Worm (Caenorhabditis elegans) whole organism, mixed stage, embryonic: ENCODE measurements around the gene T23F11.6.

ENCODE experiments used
- M03D4.4 ChIP-seq: sonication (generic microtip); optimal IDR thresholded peaks from 2 replicates; lab custom pipeline; 2017; ENCODE audit warnings: mild to moderate bottlenecking, missing genetic modification characterization, missing compliant biosample characterization
- bed-3 ChIP-seq: fragments of 200-800 bp; sonication (Bioruptor generic); optimal IDR thresholded peaks from 3 replicates; lab custom pipeline; 2018; ENCODE audit warnings: mild to moderate bottlenecking, missing genetic modification characterization, moderate library complexity, missing compliant biosample characterization
- ceh-39 ChIP-seq: fragments of 150-350 bp; optimal IDR thresholded peaks from 2 replicates; lab custom pipeline; 2014; ENCODE audit warnings: missing biosample characterization, missing genetic modification characterization
- ceh-43 ChIP-seq: fragments of 200-800 bp; sonication (Bioruptor generic); optimal IDR thresholded peaks from 2 replicates; lab custom pipeline; 2018; ENCODE audit warnings: mild to moderate bottlenecking, missing genetic modification characterization, moderate library complexity, missing compliant biosample characterization
- ceh-83 ChIP-seq: fragments of 200-800 bp; sonication (Bioruptor generic); optimal IDR thresholded peaks from 2 replicates; lab custom pipeline; 2018; ENCODE audit warnings: mild to moderate bottlenecking, missing genetic modification characterization, missing compliant biosample characterization
- ces-1 ChIP-seq: fragments of 150-350 bp; optimal IDR thresholded peaks from 2 replicates; lab custom pipeline; 2014; ENCODE audit warnings: missing biosample characterization, missing genetic modification reagents, missing genetic modification characterization
- cnd-1 ChIP-seq: fragments of 200-800 bp; sonication (Bioruptor generic); optimal IDR thresholded peaks from 2 replicates; lab custom pipeline; 2018; ENCODE audit warnings: mild to moderate bottlenecking, missing genetic modification characterization, missing compliant biosample characterization
- drap-1 ChIP-seq: fragments of 200-800 bp; sonication (Bioruptor generic); optimal IDR thresholded peaks from 3 replicates; lab custom pipeline; 2018; ENCODE audit warnings: mild to moderate bottlenecking, missing genetic modification characterization, missing compliant biosample characterization
- elt-1 ChIP-seq: sonication (generic microtip); optimal IDR thresholded peaks from 2 replicates; lab custom pipeline; 2017; ENCODE audit warnings: missing genetic modification characterization, mild to moderate bottlenecking, missing compliant biosample characterization, antibody characterized with exemption, moderate library complexity, borderline replicate concordance; ENCODE audit not compliant: insufficient read depth
- flh-1 ChIP-seq: fragments of 200-800 bp; sonication (Bioruptor generic); optimal IDR thresholded peaks from 2 replicates; lab custom pipeline; 2018; ENCODE audit warnings: mild to moderate bottlenecking, missing genetic modification characterization, moderate library complexity, missing compliant biosample characterization
- ham-2 ChIP-seq: fragments of 200-800 bp; sonication (Bioruptor generic); optimal IDR thresholded peaks from 2 replicates; lab custom pipeline; 2018; ENCODE audit warnings: mild to moderate bottlenecking, missing genetic modification characterization, missing compliant biosample characterization
- hlh-1 ChIP-seq: fragments of 150-350 bp; optimal IDR thresholded peaks from 2 replicates; lab custom pipeline; 2014; ENCODE audit warnings: missing biosample characterization, missing genetic modification reagents, missing genetic modification characterization
- lin-13 ChIP-seq: fragments of 150-350 bp; optimal IDR thresholded peaks from 2 replicates; lab custom pipeline; 2014; ENCODE audit warnings: missing biosample characterization, missing genetic modification characterization
- lsy-2 ChIP-seq: fragments of 150-350 bp; optimal IDR thresholded peaks from 2 replicates; lab custom pipeline; 2014; ENCODE audit warnings: missing biosample characterization, missing genetic modification characterization
- mab-5 ChIP-seq: fragments of 150-350 bp; optimal IDR thresholded peaks from 2 replicates; lab custom pipeline; 2014; ENCODE audit warnings: missing biosample characterization, missing genetic modification characterization
- nhr-12 ChIP-seq: fragments of 150-350 bp; optimal IDR thresholded peaks from 2 replicates; lab custom pipeline; 2014; ENCODE audit warnings: missing biosample characterization, missing genetic modification characterization
- nhr-2 ChIP-seq: fragments of 150-350 bp; optimal IDR thresholded peaks from 2 replicates; lab custom pipeline; 2014; ENCODE audit warnings: missing biosample characterization, missing genetic modification characterization
- nhr-237 ChIP-seq: fragments of 150-350 bp; optimal IDR thresholded peaks from 2 replicates; lab custom pipeline; 2014; ENCODE audit warnings: missing biosample characterization, missing genetic modification characterization
- nhr-28 ChIP-seq: fragments of 150-350 bp; optimal IDR thresholded peaks from 2 replicates; lab custom pipeline; 2014; ENCODE audit warnings: missing biosample characterization, missing genetic modification characterization
- pha-4 ChIP-seq: fragments of 150-350 bp; optimal IDR thresholded peaks from 2 replicates; lab custom pipeline; 2018; ENCODE audit warnings: missing biosample characterization, missing genetic modification reagents, missing genetic modification characterization
- sem-2 ChIP-seq: fragments of 200-800 bp; sonication (Bioruptor generic); optimal IDR thresholded peaks from 2 replicates; lab custom pipeline; 2018; ENCODE audit warnings: mild to moderate bottlenecking, missing genetic modification characterization, missing compliant biosample characterization
- snpc-4 ChIP-seq: fragments of 150-350 bp; optimal IDR thresholded peaks from 2 replicates; lab custom pipeline; 2014; ENCODE audit warnings: missing biosample characterization, missing genetic modification characterization
- sptf-1 ChIP-seq: sonication (generic microtip); optimal IDR thresholded peaks from 2 replicates; lab custom pipeline; 2017; ENCODE audit warnings: mild to moderate bottlenecking, missing genetic modification characterization, moderate library complexity, missing compliant biosample characterization
- tbx-8 ChIP-seq: fragments of 200-800 bp; sonication (Bioruptor generic); optimal IDR thresholded peaks from 2 replicates; lab custom pipeline; 2018; ENCODE audit warnings: mild to moderate bottlenecking, missing genetic modification characterization, moderate library complexity, missing compliant biosample characterization
- unc-120 ChIP-seq: sonication (generic microtip); optimal IDR thresholded peaks from 2 replicates; lab custom pipeline; 2017; ENCODE audit warnings: missing genetic modification characterization, missing compliant biosample characterization; ENCODE audit not compliant: poor library complexity, severe bottlenecking
- unc-62 ChIP-seq: fragments of 150-350 bp; optimal IDR thresholded peaks from 2 replicates; lab custom pipeline; 2014; ENCODE audit warnings: missing biosample characterization, missing genetic modification reagents, missing genetic modification characterization
- zip-8 ChIP-seq: fragments of 150-350 bp; optimal IDR thresholded peaks from 2 replicates; lab custom pipeline; 2014; ENCODE audit warnings: missing biosample characterization, missing genetic modification characterization
- ztf-11 ChIP-seq: fragments of 150-350 bp; optimal IDR thresholded peaks from 2 replicates; lab custom pipeline; 2014; ENCODE audit warnings: missing biosample characterization, missing genetic modification characterization

The T23F11.6 gene

DNA sequence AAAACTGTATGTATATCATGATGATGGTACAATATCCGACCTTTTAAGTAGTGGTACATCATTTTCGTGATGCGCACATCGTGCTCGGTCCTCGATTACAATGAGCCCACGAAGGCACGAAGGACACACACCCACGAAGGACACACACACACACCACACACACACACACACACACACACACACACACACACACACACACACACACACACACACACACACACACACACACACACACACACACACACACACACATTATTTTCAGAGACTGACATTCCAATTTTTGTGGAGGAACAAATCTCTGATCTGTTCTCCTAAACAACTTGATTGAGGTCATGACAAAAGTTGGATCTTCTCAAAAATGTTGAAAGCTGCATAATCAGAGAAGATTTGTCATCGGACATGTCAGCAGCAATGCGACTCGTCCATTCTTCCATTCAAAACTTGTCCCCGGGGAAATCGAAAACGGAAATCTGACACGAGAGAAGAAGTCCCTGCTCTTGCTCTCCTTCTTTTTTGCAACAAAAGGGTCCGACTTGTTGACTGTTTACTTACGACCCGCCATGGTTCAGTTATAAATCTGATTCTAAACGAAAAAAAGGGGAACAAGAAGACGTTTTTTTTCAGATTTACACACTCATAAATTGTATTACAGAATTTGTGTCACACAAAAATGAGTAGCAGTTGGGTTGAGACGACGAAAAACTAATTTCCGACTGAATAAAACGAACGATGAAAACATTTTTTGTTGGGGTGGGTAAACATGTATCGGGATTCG, 21.4 kb downstream of the T23F11.6 start:
- TF ChIP-seq drap-1 (GFP tag; lab: Kevin White, UChicago): peak; percentile 28
- no peak for TF ChIP-seq ztf-11 (tag; lab: Kevin White, UChicago)
- TF ChIP-seq cnd-1 (tag; lab: Kevin White, UChicago): peak; percentile 37
- no peak for TF ChIP-seq unc-120
- no peak for TF ChIP-seq lsy-2 (tag; lab: Kevin White, UChicago)
- peak; percentile 52 for TF ChIP-seq M03D4.4
- peak; percentile 53 for TF ChIP-seq sem-2 (GFP tag; lab: Kevin White, UChicago)
- TF ChIP-seq elt-1 (tag; lab: Kevin White, UChicago): no peak

DNA sequence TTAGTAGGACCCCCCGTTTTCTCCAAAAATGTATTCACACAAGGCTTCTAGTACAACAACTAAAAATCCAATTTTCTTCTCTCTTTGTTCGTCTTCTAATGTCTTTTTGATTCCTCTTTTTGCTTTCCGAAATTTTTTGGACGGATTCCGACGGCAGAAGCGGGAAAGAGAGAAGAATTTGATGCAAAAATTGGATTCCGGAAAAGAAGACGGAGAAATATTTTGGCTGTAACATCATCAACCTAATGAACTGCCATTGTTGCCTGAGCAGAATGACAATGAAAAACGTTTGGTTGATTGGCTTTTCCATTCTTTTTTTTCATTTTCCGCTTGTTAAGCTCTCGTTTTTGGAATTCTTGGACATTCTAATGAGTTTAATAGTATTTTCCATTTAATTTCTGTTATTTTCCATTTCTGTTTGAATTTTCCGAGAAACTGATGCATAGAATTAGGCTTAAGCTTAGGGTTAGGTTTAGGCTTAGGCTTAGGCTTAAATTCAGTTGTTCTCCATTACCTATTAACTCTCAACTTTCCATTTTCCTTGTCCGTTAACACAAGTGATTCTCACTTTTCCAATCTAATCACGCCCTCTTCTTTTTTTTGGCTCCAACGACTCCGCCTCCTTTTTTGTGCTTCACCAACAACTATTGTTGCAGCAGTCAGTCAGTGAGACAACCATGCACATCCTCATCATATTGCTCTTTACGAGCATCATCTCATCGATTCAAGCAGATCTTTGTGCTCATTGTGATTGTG, 25.2 kb downstream of the T23F11.6 start, which contains the start of gene lron-5:
lron-5 (plus strand) TSS at position 655 of the 756 bp plus-strand sequence.
- TF ChIP-seq zip-8 (tag; lab: Kevin White, UChicago) (no peak), elt-1 (tag; lab: Kevin White, UChicago) (no peak), ces-1 (GFP tag; lab: Kevin White, UChicago) (peak; percentile 62), sptf-1 (no peak), nhr-12 (no peak), nhr-2 (no peak), bed-3 (GFP tag; lab: Kevin White, UChicago) (no peak), mab-5 (tag; lab: Kevin White, UChicago) (no peak), drap-1 (GFP tag; lab: Kevin White, UChicago) (no peak)

DNA sequence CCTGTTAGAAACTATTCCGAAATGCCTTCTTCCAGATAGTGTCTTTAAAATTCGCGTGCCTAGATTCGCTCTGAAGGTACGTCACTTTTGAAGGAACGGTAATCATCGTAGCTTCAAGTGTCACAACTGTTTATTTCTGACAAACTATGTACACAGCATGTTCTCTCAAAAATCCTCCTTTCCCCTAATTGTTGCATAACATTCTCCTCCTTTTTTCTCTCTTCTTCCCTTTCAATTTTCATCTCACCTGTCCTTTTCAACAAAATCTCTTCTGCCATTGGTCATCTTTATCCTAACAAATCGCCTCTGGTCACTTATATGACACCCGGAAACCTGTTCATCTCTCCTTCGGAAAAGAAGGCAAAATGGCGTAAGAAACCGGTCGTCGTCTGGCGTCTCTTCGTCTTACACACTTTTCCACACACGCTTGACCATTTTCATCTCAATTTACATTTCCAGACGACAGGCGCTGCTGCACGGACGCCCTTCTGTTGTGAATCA, 31.6 kb downstream of the T23F11.6 start, which contains the start of gene lips-3:
lips-3 (plus strand) TSS at position 458 of the 501 bp plus-strand sequence.
- TF ChIP-seq tbx-8 (GFP tag; lab: Kevin White, UChicago): no peak
- TF ChIP-seq unc-62: peak; percentile 7

ce11 chrIII:4612334-4612953, 35.3 kb downstream of the T23F11.6 start, which contains the start of gene sel-2:
TSS of gene sel-2 (minus strand) at chrIII:4612384.
- TF ChIP-seq nhr-12 (no peak), cnd-1 (tag; lab: Kevin White, UChicago) (peak; percentile 9), snpc-4 (tag; lab: Kevin White, UChicago) (no peak), sptf-1 (peak; percentile 39), unc-120 (peak; percentile 80), pha-4 (peak; percentile 57), nhr-2 (peak; percentile 62), ceh-83 (no peak), ces-1 (GFP tag; lab: Kevin White, UChicago) (peak; percentile 69)

ce11 chrIII:4603837-4604236, 43.9 kb downstream of the T23F11.6 start:
- TF ChIP-seq mab-5 (tag; lab: Kevin White, UChicago): no peak
- TF ChIP-seq lsy-2 (tag; lab: Kevin White, UChicago): no peak
- no peak for TF ChIP-seq cnd-1 (tag; lab: Kevin White, UChicago)

DNA sequence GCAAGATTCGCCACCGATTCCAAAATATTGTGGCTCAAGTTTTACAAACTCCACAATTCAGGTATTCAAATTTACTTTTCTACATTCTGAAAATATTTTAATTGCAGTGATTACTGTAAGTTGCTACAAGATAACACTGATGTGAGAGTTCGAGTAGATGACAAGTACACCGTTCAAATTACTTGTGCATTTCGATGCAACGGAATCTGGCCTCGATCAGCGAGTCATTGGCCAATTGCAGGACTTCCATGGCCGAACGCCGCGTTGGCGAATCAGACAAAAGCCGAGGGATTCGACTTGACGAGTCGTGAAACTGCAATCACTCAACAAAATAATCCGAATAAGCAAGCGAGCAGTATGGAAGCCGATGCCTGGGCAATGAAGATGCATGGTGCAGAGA, 46.4 kb downstream of the T23F11.6 start:
- TF ChIP-seq cnd-1 (tag; lab: Kevin White, UChicago) (no peak), ceh-39 (tag; lab: Kevin White, UChicago) (no peak), ham-2 (GFP tag; lab: Kevin White, UChicago) (no peak), mab-5 (tag; lab: Kevin White, UChicago) (no peak), nhr-237 (no peak), hlh-1 (tag; lab: Kevin White, UChicago) (no peak), flh-1 (no peak), lsy-2 (tag; lab: Kevin White, UChicago) (no peak), bed-3 (GFP tag; lab: Kevin White, UChicago) (no peak), zip-8 (tag; lab: Kevin White, UChicago) (no peak), sem-2 (GFP tag; lab: Kevin White, UChicago) (no peak), lin-13 (tag; lab: Kevin White, UChicago) (no peak), nhr-28 (tag; lab: Kevin White, UChicago) (no peak), ceh-43 (GFP tag; lab: Kevin White, UChicago) (no peak), sptf-1 (no peak), unc-62 (no peak)
